Fruit fly (Drosophila melanogaster): ENCODE results near the gene CG9586.
A peak's percentile ranks its signal among the peaks of the same experiment; 100 is the strongest.

CG9586 gene

DNA sequence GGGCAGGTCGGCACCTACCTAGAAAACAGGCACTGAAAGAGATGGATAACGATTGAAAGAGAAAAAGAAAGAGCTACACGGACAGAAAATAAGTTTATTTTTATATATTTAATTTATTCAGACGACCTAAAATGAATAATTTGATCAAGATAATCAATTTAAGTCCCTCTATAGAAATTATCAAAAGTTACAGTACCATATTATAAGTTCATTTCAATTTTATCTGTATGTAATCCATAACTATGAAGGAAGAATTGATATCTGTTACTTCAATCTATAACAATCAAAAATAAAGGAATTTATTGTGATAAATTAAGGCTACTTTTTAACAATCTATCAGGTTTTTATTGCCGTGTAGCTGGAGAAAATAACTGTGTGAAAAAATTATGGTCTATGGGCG, 40.1 kb upstream of the CG9586 start:
- TF ChIP-seq Dif (GFP tag; optimal IDR thresholded peaks at IDR 0.05; ENCODE audit: partially characterized antibody) (no peak), h (GFP tag; optimal IDR thresholded peaks at IDR 0.05) (no peak), dl (GFP tag; optimal IDR thresholded peaks at IDR 0.05; ENCODE audit: insufficient read depth in 1 of 2, partially characterized antibody in 2 of 2) (no peak), CG32264 (GFP tag; optimal IDR thresholded peaks at IDR 0.05) (no peak), br (GFP tag; optimal IDR thresholded peaks at IDR 0.05) (no peak), brk (GFP tag; optimal IDR thresholded peaks at IDR 0.05) (no peak), Jra (GFP tag; optimal IDR thresholded peaks at IDR 0.05) (no peak), dsf (GFP tag; optimal IDR thresholded peaks at IDR 0.05; ENCODE audit: borderline replicate concordance) (no peak), fru (GFP tag; optimal IDR thresholded peaks at IDR 0.05) (no peak), usp (GFP tag; optimal IDR thresholded peaks at IDR 0.05) (no peak), Dfd (GFP tag; optimal IDR thresholded peaks at IDR 0.05) (no peak)

DNA sequence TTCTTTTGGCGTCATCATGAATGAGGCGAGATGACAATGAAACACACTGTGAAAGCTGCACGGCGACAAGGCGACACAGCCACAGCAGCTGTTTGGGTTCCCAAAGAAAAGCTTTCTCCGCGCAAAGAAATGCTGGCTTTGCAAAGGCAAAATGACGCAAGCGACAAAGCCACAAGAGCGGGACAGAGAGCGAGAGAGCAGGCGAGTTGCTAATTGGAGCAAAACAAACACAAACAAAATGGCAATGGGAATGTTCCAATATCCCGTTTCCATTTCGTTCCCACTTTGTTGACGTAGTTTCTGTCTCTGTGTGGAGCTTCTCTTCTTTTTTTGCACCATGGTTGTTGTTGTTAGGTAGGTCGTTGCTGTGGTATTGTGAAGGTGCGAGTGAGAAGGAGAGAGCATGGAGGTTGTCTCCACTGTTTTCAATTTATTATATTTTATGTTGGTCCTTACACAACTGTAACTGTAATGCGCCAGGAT, 38.9 kb upstream of the CG9586 start:
- no peak for TF ChIP-seq Hr78 (GFP tag; optimal IDR thresholded peaks at IDR 0.05)
- peak; percentile 16 for TF ChIP-seq jim (GFP tag; optimal IDR thresholded peaks at IDR 0.05)
- peak; percentile 30 for TF ChIP-seq Vsx2 (GFP tag; optimal IDR thresholded peaks at IDR 0.05; ENCODE audit: partially characterized antibody)
- no peak for TF ChIP-seq usp (GFP tag; optimal IDR thresholded peaks at IDR 0.05)
- peak; percentile 20 for TF ChIP-seq Jra (GFP tag; optimal IDR thresholded peaks at IDR 0.05)
- TF ChIP-seq CG9705 (GFP tag; optimal IDR thresholded peaks at IDR 0.05), result no peak
- TF ChIP-seq dsf (GFP tag; optimal IDR thresholded peaks at IDR 0.05; ENCODE audit: borderline replicate concordance), result no peak
- TF ChIP-seq pan (optimal IDR thresholded peaks at IDR 0.05), result no peak
- no peak for TF ChIP-seq dmrt93B (GFP tag; optimal IDR thresholded peaks at IDR 0.05)
- peak; percentile 69 for TF ChIP-seq tai (GFP tag; optimal IDR thresholded peaks at IDR 0.05)
- TF ChIP-seq br (GFP tag; optimal IDR thresholded peaks at IDR 0.05), result peak; percentile 37
- TF ChIP-seq foxo (GFP tag; optimal IDR thresholded peaks at IDR 0.05), result peak in 1 of 2 experiments; percentile 92
- peak; percentile 89 for TF ChIP-seq brk (GFP tag; optimal IDR thresholded peaks at IDR 0.05)
- TF ChIP-seq h (GFP tag; optimal IDR thresholded peaks at IDR 0.05), result peak; percentile 65
- TF ChIP-seq N (GFP tag; optimal IDR thresholded peaks at IDR 0.05), result no peak
- TF ChIP-seq HLH106 (tag; optimal IDR thresholded peaks at IDR 0.05), result no peak
- peak; percentile 92 for TF ChIP-seq CrebA (GFP tag; optimal IDR thresholded peaks at IDR 0.05; ENCODE audit: borderline replicate concordance)
- TF ChIP-seq sage (GFP tag; optimal IDR thresholded peaks at IDR 0.05), result peak; percentile 88
- TF ChIP-seq Dfd (GFP tag; optimal IDR thresholded peaks at IDR 0.05), result no peak
- peak; percentile 72 for TF ChIP-seq psq (GFP tag; optimal IDR thresholded peaks at IDR 0.05)
- peak; percentile 52 for TF ChIP-seq Sp1 (GFP tag; optimal IDR thresholded peaks at IDR 0.05)
- no peak for TF ChIP-seq GATAd (GFP tag; optimal IDR thresholded peaks at IDR 0.05)
- peak; percentile 25 for TF ChIP-seq Hr83 (GFP tag; optimal IDR thresholded peaks at IDR 0.05; ENCODE audit: poor library complexity, severe bottlenecking)
- TF ChIP-seq woc (GFP tag; optimal IDR thresholded peaks at IDR 0.05), result peak; percentile 58
- no peak for TF ChIP-seq sv (GFP tag; optimal IDR thresholded peaks at IDR 0.05)
- peak; percentile 75 to 78 for TF ChIP-seq dl (GFP tag; optimal IDR thresholded peaks at IDR 0.05; ENCODE audit: insufficient read depth in 1 of 2, partially characterized antibody in 2 of 2)
- TF ChIP-seq OdsH (GFP tag; optimal IDR thresholded peaks at IDR 0.05), result peak; percentile 31
- TF ChIP-seq CG32264 (GFP tag; optimal IDR thresholded peaks at IDR 0.05), result peak; percentile 66
- TF ChIP-seq fru (GFP tag; optimal IDR thresholded peaks at IDR 0.05), result peak; percentile 39
- peak; percentile 97 for TF ChIP-seq Rel (GFP tag; optimal IDR thresholded peaks at IDR 0.05)
- peak; percentile 69 for TF ChIP-seq Rel (tag; optimal IDR thresholded peaks at IDR 0.05)
- TF ChIP-seq rgr (GFP tag; optimal IDR thresholded peaks at IDR 0.05), result peak; percentile 51
- no peak for TF ChIP-seq Abd-B (GFP tag; optimal IDR thresholded peaks at IDR 0.05)
- TF ChIP-seq Dif (GFP tag; optimal IDR thresholded peaks at IDR 0.05; ENCODE audit: partially characterized antibody), result peak; percentile 81
- peak; percentile 43 for TF ChIP-seq Hnf4 (GFP tag; optimal IDR thresholded peaks at IDR 0.05)

DNA sequence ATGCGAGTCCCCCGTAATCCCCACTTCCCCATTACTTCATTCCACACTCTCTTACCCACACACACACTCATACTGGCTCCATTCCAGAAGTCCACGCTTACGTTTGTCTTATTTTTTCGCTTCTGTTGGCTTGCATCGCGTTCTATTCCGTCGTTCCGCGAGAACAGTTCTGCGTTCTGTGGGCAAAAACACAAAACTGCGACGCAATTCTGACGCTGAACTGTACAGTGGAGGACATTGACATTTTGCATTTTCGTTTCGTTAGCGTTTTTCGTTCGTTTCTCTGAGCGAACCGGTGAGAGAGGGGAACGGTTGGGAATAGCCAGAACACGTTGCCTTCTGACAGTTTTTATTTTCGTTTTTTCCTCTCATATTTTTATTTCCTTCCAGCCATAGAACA, 37.1 kb upstream of the CG9586 start:
- TF ChIP-seq sv (GFP tag; optimal IDR thresholded peaks at IDR 0.05), result no peak
- TF ChIP-seq CrebA (GFP tag; optimal IDR thresholded peaks at IDR 0.05; ENCODE audit: borderline replicate concordance), result peak; percentile 89
- TF ChIP-seq rgr (GFP tag; optimal IDR thresholded peaks at IDR 0.05), result peak; percentile 37
- no peak for TF ChIP-seq Mio (GFP tag; optimal IDR thresholded peaks at IDR 0.05)
- TF ChIP-seq usp (GFP tag; optimal IDR thresholded peaks at IDR 0.05), result no peak
- peak; percentile 72 for TF ChIP-seq brk (GFP tag; optimal IDR thresholded peaks at IDR 0.05)
- no peak for TF ChIP-seq CG32264 (GFP tag; optimal IDR thresholded peaks at IDR 0.05)
- TF ChIP-seq lola (GFP tag; optimal IDR thresholded peaks at IDR 0.05), result no peak
- TF ChIP-seq N (GFP tag; optimal IDR thresholded peaks at IDR 0.05), result no peak
- TF ChIP-seq Hnf4 (GFP tag; optimal IDR thresholded peaks at IDR 0.05), result peak; percentile 58
- TF ChIP-seq Vsx2 (GFP tag; optimal IDR thresholded peaks at IDR 0.05; ENCODE audit: partially characterized antibody), result peak; percentile 66
- peak; percentile 75 for TF ChIP-seq sage (GFP tag; optimal IDR thresholded peaks at IDR 0.05)
- peak; percentile 80 for TF ChIP-seq Rel (GFP tag; optimal IDR thresholded peaks at IDR 0.05)
- peak; percentile 67 for TF ChIP-seq Rel (tag; optimal IDR thresholded peaks at IDR 0.05)
- TF ChIP-seq CG9705 (GFP tag; optimal IDR thresholded peaks at IDR 0.05), result no peak
- TF ChIP-seq h (GFP tag; optimal IDR thresholded peaks at IDR 0.05), result peak; percentile 69
- no peak for TF ChIP-seq ey (GFP tag; optimal IDR thresholded peaks at IDR 0.05)
- no peak for TF ChIP-seq pan (optimal IDR thresholded peaks at IDR 0.05)
- TF ChIP-seq woc (GFP tag; optimal IDR thresholded peaks at IDR 0.05), result peak; percentile 43
- peak; percentile 64 for TF ChIP-seq tai (GFP tag; optimal IDR thresholded peaks at IDR 0.05)
- peak; percentile 91 for TF ChIP-seq psq (GFP tag; optimal IDR thresholded peaks at IDR 0.05)
- peak; percentile 4 for TF ChIP-seq jim (GFP tag; optimal IDR thresholded peaks at IDR 0.05)
- peak; percentile 8 to 51 for TF ChIP-seq foxo (GFP tag; optimal IDR thresholded peaks at IDR 0.05)
- TF ChIP-seq Dfd (GFP tag; optimal IDR thresholded peaks at IDR 0.05), result no peak
- TF ChIP-seq Abd-B (GFP tag; optimal IDR thresholded peaks at IDR 0.05), result no peak
- TF ChIP-seq dl (GFP tag; optimal IDR thresholded peaks at IDR 0.05; ENCODE audit: insufficient read depth in 1 of 2, partially characterized antibody in 2 of 2), result peak; percentile 52 to 72
- TF ChIP-seq dsf (GFP tag; optimal IDR thresholded peaks at IDR 0.05; ENCODE audit: borderline replicate concordance), result no peak
- no peak for TF ChIP-seq Myc (optimal IDR thresholded peaks at IDR 0.05)
- TF ChIP-seq Hr78 (GFP tag; optimal IDR thresholded peaks at IDR 0.05), result no peak
- peak; percentile 35 for TF ChIP-seq Dif (GFP tag; optimal IDR thresholded peaks at IDR 0.05; ENCODE audit: partially characterized antibody)
- TF ChIP-seq OdsH (GFP tag; optimal IDR thresholded peaks at IDR 0.05), result no peak
- TF ChIP-seq Hr83 (GFP tag; optimal IDR thresholded peaks at IDR 0.05; ENCODE audit: poor library complexity, severe bottlenecking), result peak; percentile 40
- peak; percentile 57 for TF ChIP-seq fru (GFP tag; optimal IDR thresholded peaks at IDR 0.05)
- no peak for TF ChIP-seq GATAd (GFP tag; optimal IDR thresholded peaks at IDR 0.05)
- peak; percentile 74 for TF ChIP-seq br (GFP tag; optimal IDR thresholded peaks at IDR 0.05)
- no peak for TF ChIP-seq HLH106 (tag; optimal IDR thresholded peaks at IDR 0.05)
